Worm (Caenorhabditis elegans) whole organism, dauer: Measurements from ENCODE around the gene C25F6.6.
A peak's percentile ranks its signal among the peaks of the same experiment; 100 is the strongest.

ENCODE experiments used
- unc-62 ChIP-seq: sonication (generic microtip); optimal IDR thresholded peaks from 2 replicates; lab custom pipeline; 2017; ENCODE audit warnings: missing biosample characterization, missing genetic modification reagents, missing genetic modification characterization

The C25F6.6 gene

ce11 chrX:5467308-5467707 lies 16.7 kb upstream of the C25F6.6 start:
- TF ChIP-seq unc-62 = no peak

ce11 chrX:5466149-5466548 lies 15.5 kb upstream of the C25F6.6 start:
- TF ChIP-seq unc-62 = no peak

- TF ChIP-seq unc-62 = no peak
Measured at ce11 chrX:5465631-5466030, 15.0 kb upstream of the C25F6.6 start.

ce11 chrX:5460930-5461329 lies 10.3 kb upstream of the C25F6.6 start, which contains the start of gene ddr-1:
Gene ddr-1 (plus strand): TSS chrX:5461230.
- TF ChIP-seq unc-62 = no peak

ce11 chrX:5458750-5459149 lies 8.1 kb upstream of the C25F6.6 start:
- no peak for TF ChIP-seq unc-62

- no peak for TF ChIP-seq unc-62
Measured at ce11 chrX:5458043-5458442, 7.4 kb upstream of the C25F6.6 start.

ce11 chrX:5457184-5457583 lies 6.6 kb upstream of the C25F6.6 start:
- no peak for TF ChIP-seq unc-62

ce11 chrX:5455107-5455506 lies 4.5 kb upstream of the C25F6.6 start:
- TF ChIP-seq unc-62 = no peak

ce11 chrX:5451706-5452105 lies 1.1 kb upstream of the C25F6.6 start:
- TF ChIP-seq unc-62 = no peak

- TF ChIP-seq unc-62 = no peak
Measured at ce11 chrX:5447941-5448340, 2.7 kb downstream of the C25F6.6 start, which contains the start of gene C25F6.8. Gene C25F6.8 (plus strand): TSS chrX:5448241.

- TF ChIP-seq unc-62 = no peak
Measured at ce11 chrX:5447381-5447780, 3.2 kb downstream of the C25F6.6 start.

- TF ChIP-seq unc-62 = no peak
Measured at ce11 chrX:5444863-5445262, 5.8 kb downstream of the C25F6.6 start, which contains the start of gene itm-2. Gene itm-2 (plus strand): TSS chrX:5445163.

ce11 chrX:5433912-5434311 lies 16.7 kb downstream of the C25F6.6 start:
- TF ChIP-seq unc-62 = no peak

ce11 chrX:5429335-5429734 lies 21.3 kb downstream of the C25F6.6 start:
- peak; percentile 66 for TF ChIP-seq unc-62

- no peak for TF ChIP-seq unc-62
Measured at ce11 chrX:5414250-5414649, 36.4 kb downstream of the C25F6.6 start, which contains the start of gene C41A3.2. Gene C41A3.2 (minus strand): TSS chrX:5414350.

ce11 chrX:5413510-5413909 lies 37.1 kb downstream of the C25F6.6 start, which contains the start of gene pks-1:
Gene pks-1 (plus strand): TSS chrX:5413810.
- TF ChIP-seq unc-62 = no peak

ce11 chrX:5407271-5407670 lies 43.4 kb downstream of the C25F6.6 start:
- TF ChIP-seq unc-62 = no peak

ce11 chrX:5406345-5406744 lies 44.3 kb downstream of the C25F6.6 start, which contains the start of gene C03F11.4:
Gene C03F11.4 (minus strand): TSS chrX:5406445.
- TF ChIP-seq unc-62 = no peak

- no peak for TF ChIP-seq unc-62
Measured at ce11 chrX:5400524-5400923, 50.1 kb downstream of the C25F6.6 start, which contains the start of gene scav-1. Gene scav-1 (minus strand): TSS chrX:5400584.
